Worm (Caenorhabditis elegans) whole organism, young adult: ENCODE data around the gene pqn-41.
A peak's percentile ranks its signal among the peaks of the same experiment; 100 is the strongest.

Experiments
- C17E4.6 ChIP-seq: fragments of 200-800 bp; sonication (Bioruptor generic); IDR thresholded peaks from 2 replicates; pipeline ENCODE4 v1.3.6; 2022; ENCODE audit warnings: missing genetic modification reagents, missing genetic modification characterization, missing compliant biosample characterization
- D2030.7 ChIP-seq: fragments of 200-800 bp; sonication (Bioruptor generic); IDR thresholded peaks from 2 replicates; pipeline ENCODE4 v1.3.6; 2022; ENCODE audit warnings: missing genetic modification reagents, missing genetic modification characterization, missing compliant biosample characterization
- F33H1.4 ChIP-seq: fragments of 200-800 bp; sonication (Bioruptor generic); IDR thresholded peaks from 2 replicates; pipeline ENCODE4 v1.3.6; 2022; ENCODE audit warnings: missing genetic modification reagents, missing genetic modification characterization, missing compliant biosample characterization
- F37B4.10 ChIP-seq: fragments of 200-800 bp; sonication (Bioruptor generic); IDR thresholded peaks from 2 replicates; pipeline ENCODE4 v1.3.6; 2022; ENCODE audit warnings: missing genetic modification characterization, missing compliant biosample characterization
- F39B2.1 ChIP-seq: fragments of 200-800 bp; sonication (Bioruptor generic); IDR thresholded peaks from 2 replicates; pipeline ENCODE4 v1.3.6; 2022; ENCODE audit warnings: missing genetic modification reagents, missing genetic modification characterization, missing compliant biosample characterization
- F57C9.4 ChIP-seq: sonication (generic microtip); optimal IDR thresholded peaks from 2 replicates; lab custom pipeline; 2017; ENCODE audit warnings: mild to moderate bottlenecking, missing genetic modification characterization, missing compliant biosample characterization
- K12H6.12 ChIP-seq: fragments of 200-800 bp; sonication (Bioruptor generic); optimal IDR thresholded peaks from 2 replicates; lab custom pipeline; 2018; ENCODE audit warnings: mild to moderate bottlenecking, missing genetic modification characterization, missing compliant biosample characterization
- T26A5.8 ChIP-seq: sonication (generic microtip); optimal IDR thresholded peaks from 2 replicates; lab custom pipeline; 2016; ENCODE audit warnings: missing genetic modification characterization, missing compliant biosample characterization
- Y56A3A.18 ChIP-seq: fragments of 200-800 bp; sonication (Bioruptor generic); IDR thresholded peaks from 2 replicates; pipeline ENCODE4 v1.3.6; 2022; ENCODE audit warnings: missing genetic modification reagents, missing genetic modification characterization, missing compliant biosample characterization
- athp-1 ChIP-seq: sonication (generic microtip); optimal IDR thresholded peaks from 2 replicates; lab custom pipeline; 2017; ENCODE audit warnings: mild to moderate bottlenecking, missing genetic modification characterization, missing compliant biosample characterization
- attf-3 ChIP-seq: fragments of 200-800 bp; sonication (Bioruptor generic); conservative IDR thresholded peaks from 2 replicates; pipeline ENCODE4 v1.3.6; 2022; ENCODE audit warnings: missing genetic modification reagents, missing genetic modification characterization, missing compliant biosample characterization
- ccch-3 ChIP-seq: fragments of 200-800 bp; sonication (Bioruptor generic); optimal IDR thresholded peaks from 2 replicates; lab custom pipeline; 2018; ENCODE audit warnings: mild to moderate bottlenecking, missing genetic modification characterization, missing compliant biosample characterization
- cebp-1 ChIP-seq, 2 experiments: fragments of 200-800 bp in 1 of 2; sonication (Bioruptor generic) in 1 of 2; sonication (generic microtip) in 1 of 2; IDR thresholded peaks in 1 of 2; optimal IDR thresholded peaks in 1 of 2; 2 replicates each; pipeline versions ENCODE4 v1.3.6 to Lab custom; 2017 to 2022; ENCODE audit warnings: missing compliant biosample characterization in 2 of 2, missing genetic modification characterization in 2 of 2, mild to moderate bottlenecking in 1 of 2, missing genetic modification reagents in 1 of 2, moderate library complexity in 1 of 2
- ceh-27 ChIP-seq: fragments of 200-800 bp; sonication (Bioruptor generic); optimal IDR thresholded peaks from 2 replicates; lab custom pipeline; 2018; ENCODE audit warnings: mild to moderate bottlenecking, missing genetic modification characterization, moderate library complexity, missing compliant biosample characterization
- ceh-58 ChIP-seq: fragments of 200-800 bp; sonication (Bioruptor generic); IDR thresholded peaks from 2 replicates; pipeline ENCODE4 v1.3.6; 2022; ENCODE audit warnings: missing genetic modification characterization, missing compliant biosample characterization
- dox-1 ChIP-seq: fragments of 200-800 bp; sonication (Bioruptor generic); IDR thresholded peaks from 2 replicates; pipeline ENCODE4 v1.3.6; 2022; ENCODE audit warnings: missing genetic modification reagents, missing genetic modification characterization, missing compliant biosample characterization
- ekl-4 ChIP-seq: fragments of 200-800 bp; sonication (Bioruptor generic); IDR thresholded peaks from 2 replicates; pipeline ENCODE4 v1.3.6; 2022; ENCODE audit warnings: missing genetic modification reagents, missing genetic modification characterization, missing compliant biosample characterization
- hlh-12 ChIP-seq: sonication (generic microtip); optimal IDR thresholded peaks from 2 replicates; lab custom pipeline; 2016; ENCODE audit warnings: missing genetic modification characterization, missing compliant biosample characterization
- hlh-26 ChIP-seq: fragments of 200-800 bp; sonication (Bioruptor generic); conservative IDR thresholded peaks from 2 replicates; pipeline ENCODE4 v1.3.6; 2022; ENCODE audit warnings: missing genetic modification reagents, missing genetic modification characterization, missing compliant biosample characterization
- let-526 ChIP-seq: fragments of 200-800 bp; sonication (Bioruptor generic); IDR thresholded peaks from 2 replicates; pipeline ENCODE4 v1.3.6; 2022; ENCODE audit warnings: missing genetic modification reagents, missing genetic modification characterization, missing compliant biosample characterization
- let-607 ChIP-seq, 2 experiments: fragments of 200-800 bp in 1 of 2; sonication (Bioruptor generic) in 1 of 2; sonication (generic microtip) in 1 of 2; optimal IDR thresholded peaks; 2 replicates each; lab custom pipeline; 2016 to 2018; ENCODE audit warnings: mild to moderate bottlenecking in 2 of 2, missing compliant biosample characterization in 2 of 2, missing genetic modification characterization in 2 of 2, moderate library complexity in 2 of 2, missing genotype in 1 of 2
- lin-26 ChIP-seq: fragments of 200-800 bp; sonication (Bioruptor generic); IDR thresholded peaks from 2 replicates; pipeline ENCODE4 v1.3.6; 2022; ENCODE audit warnings: missing genetic modification reagents, missing genetic modification characterization, missing compliant biosample characterization
- lin-54 ChIP-seq: fragments of 200-800 bp; sonication (Bioruptor generic); optimal IDR thresholded peaks from 2 replicates; lab custom pipeline; 2018; ENCODE audit warnings: mild to moderate bottlenecking, missing genetic modification characterization, missing compliant biosample characterization
- madf-8 ChIP-seq: fragments of 200-800 bp; sonication (Bioruptor generic); conservative IDR thresholded peaks from 2 replicates; pipeline ENCODE4 v1.3.6; 2022; ENCODE audit warnings: missing genetic modification reagents, missing genetic modification characterization, missing compliant biosample characterization
- nfya-1 ChIP-seq: sonication (generic microtip); optimal IDR thresholded peaks from 2 replicates; lab custom pipeline; 2017; ENCODE audit warnings: antibody characterized with exemption, missing compliant biosample characterization, missing genetic modification characterization, borderline replicate concordance; ENCODE audit not compliant: insufficient read depth
- nfyb-1 ChIP-seq: fragments of 200-800 bp; sonication (Bioruptor generic); IDR thresholded peaks from 2 replicates; pipeline ENCODE4 v1.3.6; 2022; ENCODE audit warnings: missing genetic modification reagents, missing genetic modification characterization, missing compliant biosample characterization
- nhr-120 ChIP-seq: fragments of 200-800 bp; sonication (Bioruptor generic); IDR thresholded peaks from 2 replicates; pipeline ENCODE4 v1.3.6; 2022; ENCODE audit warnings: missing genetic modification characterization, missing compliant biosample characterization
- nhr-27 ChIP-seq: fragments of 200-800 bp; sonication (Bioruptor generic); optimal IDR thresholded peaks from 2 replicates; lab custom pipeline; 2018; ENCODE audit warnings: mild to moderate bottlenecking, missing genetic modification characterization, moderate library complexity, missing compliant biosample characterization
- nhr-80 ChIP-seq: sonication (generic microtip); optimal IDR thresholded peaks from 2 replicates; lab custom pipeline; 2016; ENCODE audit warnings: missing genetic modification characterization, missing compliant biosample characterization
- nhr-90 ChIP-seq: sonication (generic microtip); optimal IDR thresholded peaks from 2 replicates; lab custom pipeline; 2016; ENCODE audit warnings: missing genotype, mild to moderate bottlenecking, missing genetic modification characterization, missing compliant biosample characterization
- pbrm-1 ChIP-seq: fragments of 200-800 bp; sonication (Bioruptor generic); IDR thresholded peaks from 2 replicates; pipeline ENCODE4 v1.3.6; 2022; ENCODE audit warnings: missing genetic modification reagents, missing genetic modification characterization, missing compliant biosample characterization
- pha-4 ChIP-seq: fragments of 150-350 bp; sonication (generic microtip); optimal IDR thresholded peaks from 2 replicates; lab custom pipeline; 2014; ENCODE audit warnings: missing biosample characterization, missing genetic modification reagents, missing genetic modification characterization
- rcor-1 ChIP-seq: fragments of 200-800 bp; sonication (Bioruptor generic); IDR thresholded peaks from 2 replicates; pipeline ENCODE4 v1.3.6; 2022; ENCODE audit warnings: missing genetic modification reagents, missing genetic modification characterization, missing compliant biosample characterization
- snpc-4 ChIP-seq, 5 experiments: fragments of 150-350 bp in 1 of 5; sonication (generic microtip) in 4 of 5; optimal IDR thresholded peaks; 2 replicates each; lab custom pipeline; 2014 to 2018; ENCODE audit warnings: missing genetic modification characterization in 5 of 5, missing biosample characterization in 3 of 5, antibody characterized with exemption in 2 of 5, mild to moderate bottlenecking in 2 of 5, missing compliant biosample characterization in 2 of 5, missing genotype in 2 of 5, moderate library complexity in 2 of 5, missing genetic modification reagents in 1 of 5
- somi-1 ChIP-seq: fragments of 200-800 bp; sonication (Bioruptor generic); optimal IDR thresholded peaks from 2 replicates; lab custom pipeline; 2018; ENCODE audit warnings: mild to moderate bottlenecking, missing genetic modification characterization, missing compliant biosample characterization
- tbp1 ChIP-seq: fragments of 200-800 bp; sonication (Bioruptor generic); optimal IDR thresholded peaks from 2 replicates; lab custom pipeline; 2018; ENCODE audit warnings: mild to moderate bottlenecking, missing genetic modification characterization, missing compliant biosample characterization
- tlf-1 ChIP-seq: fragments of 200-800 bp; sonication (Bioruptor generic); optimal IDR thresholded peaks from 2 replicates; lab custom pipeline; 2018; ENCODE audit warnings: mild to moderate bottlenecking, missing genetic modification characterization, missing compliant biosample characterization
- ztf-18 ChIP-seq: sonication (generic microtip); optimal IDR thresholded peaks from 2 replicates; lab custom pipeline; 2016; ENCODE audit warnings: missing genotype, mild to moderate bottlenecking, missing genetic modification characterization, missing compliant biosample characterization
- ztf-22 ChIP-seq: fragments of 200-800 bp; sonication (Bioruptor generic); optimal IDR thresholded peaks from 2 replicates; lab custom pipeline; 2018; ENCODE audit warnings: mild to moderate bottlenecking, missing genetic modification characterization, moderate library complexity, missing compliant biosample characterization
- ztf-25 ChIP-seq: fragments of 200-800 bp; sonication (Bioruptor generic); IDR thresholded peaks from 2 replicates; pipeline ENCODE4 v1.3.6; 2022; ENCODE audit warnings: missing genetic modification reagents, missing genetic modification characterization, missing compliant biosample characterization
- ztf-26 ChIP-seq: sonication (generic microtip); optimal IDR thresholded peaks from 2 replicates; lab custom pipeline; 2017; ENCODE audit warnings: missing genetic modification characterization, missing compliant biosample characterization
- ztf-28 ChIP-seq: fragments of 200-800 bp; sonication (Bioruptor generic); IDR thresholded peaks from 2 replicates; pipeline ENCODE4 v1.3.6; 2022; ENCODE audit warnings: missing genetic modification reagents, missing genetic modification characterization, missing compliant biosample characterization
- ztf-3 ChIP-seq: fragments of 200-800 bp; sonication (Bioruptor generic); optimal IDR thresholded peaks from 2 replicates; lab custom pipeline; 2018; ENCODE audit warnings: mild to moderate bottlenecking, missing genetic modification characterization, missing compliant biosample characterization

pqn-41 gene

DNA sequence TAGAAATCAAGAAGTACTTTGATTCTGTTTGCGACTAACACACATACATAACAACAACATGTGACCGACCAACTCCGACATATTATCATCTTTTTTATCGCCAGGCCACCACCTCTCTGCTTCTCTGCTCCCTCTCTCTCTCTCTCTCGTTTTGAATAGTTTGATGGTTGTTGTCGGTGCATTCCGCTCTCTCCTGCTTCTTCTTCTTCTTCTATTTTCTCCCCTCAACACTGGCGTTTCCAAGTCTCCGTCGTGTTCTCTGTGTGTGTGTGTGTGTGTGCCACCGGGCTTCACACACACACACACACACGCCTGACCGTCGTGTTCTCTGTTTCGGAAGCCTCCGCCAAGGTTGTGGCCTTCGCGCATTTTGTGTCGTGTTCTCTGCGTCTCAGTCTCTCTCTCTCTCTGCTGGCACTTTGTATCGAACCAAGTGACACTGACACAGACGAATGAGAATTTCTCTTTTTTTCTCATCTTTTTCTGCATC lies 19.3 kb downstream of the pqn-41 start (continued):
- TF ChIP-seq nfya-1 (tag; lab: Kevin White, UChicago), result no peak
- peak; percentile 62 for TF ChIP-seq tbp1
- TF ChIP-seq nfyb-1 (GFP tag; lab: Robert Waterston, UW), result peak; percentile 94
- no peak for TF ChIP-seq madf-8 (GFP tag; lab: Robert Waterston, UW)
- TF ChIP-seq let-607 (tag; optimal IDR thresholded peaks at IDR 0.05; lab: Kevin White, UChicago), result peak; percentile 69 to 89
- TF ChIP-seq pbrm-1 (GFP tag; lab: Robert Waterston, UW), result peak; percentile 75
- TF ChIP-seq rcor-1 (GFP tag; lab: Robert Waterston, UW), result peak; percentile 28; the same call in 1 of the 2 replicates
- peak; percentile 97 for TF ChIP-seq ztf-26
- peak; percentile 100 for TF ChIP-seq nhr-80
- peak; percentile 91 for TF ChIP-seq tlf-1
- no peak for TF ChIP-seq C17E4.6 (GFP tag; lab: Robert Waterston, UW)
- peak; percentile 99 for TF ChIP-seq ztf-22 (GFP tag; lab: Kevin White, UChicago)
- TF ChIP-seq pha-4, result peak; percentile 88
- TF ChIP-seq ztf-18 (tag; lab: Kevin White, UChicago), result peak; percentile 61
- no peak; the same call in 1 of the 2 replicates for TF ChIP-seq cebp-1 (GFP tag; IDR thresholded peaks at IDR 0.05; lab: Robert Waterston, UW)
- peak; percentile 95 for TF ChIP-seq cebp-1 (tag; optimal IDR thresholded peaks at IDR 0.05; lab: Kevin White, UChicago)
- TF ChIP-seq lin-26 (GFP tag; lab: Robert Waterston, UW), result 0 out of 2 replicates have a peak, but pooled peaks have one; percentile 77
- TF ChIP-seq F37B4.10 (GFP tag; lab: Robert Waterston, UW), result 0 out of 2 replicates have a peak, but pooled peaks have one; percentile 76
- TF ChIP-seq ccch-3 (GFP tag; lab: Kevin White, UChicago), result no peak
- TF ChIP-seq dox-1, result peak; percentile 86
- peak; percentile 62 for TF ChIP-seq snpc-4 (GFP tag; optimal IDR thresholded peaks at IDR 0.05; lab: Kevin White, UChicago)
- peak; percentile 13 to 77 (median 69) for TF ChIP-seq snpc-4 (tag; optimal IDR thresholded peaks at IDR 0.05; lab: Kevin White, UChicago)

DNA sequence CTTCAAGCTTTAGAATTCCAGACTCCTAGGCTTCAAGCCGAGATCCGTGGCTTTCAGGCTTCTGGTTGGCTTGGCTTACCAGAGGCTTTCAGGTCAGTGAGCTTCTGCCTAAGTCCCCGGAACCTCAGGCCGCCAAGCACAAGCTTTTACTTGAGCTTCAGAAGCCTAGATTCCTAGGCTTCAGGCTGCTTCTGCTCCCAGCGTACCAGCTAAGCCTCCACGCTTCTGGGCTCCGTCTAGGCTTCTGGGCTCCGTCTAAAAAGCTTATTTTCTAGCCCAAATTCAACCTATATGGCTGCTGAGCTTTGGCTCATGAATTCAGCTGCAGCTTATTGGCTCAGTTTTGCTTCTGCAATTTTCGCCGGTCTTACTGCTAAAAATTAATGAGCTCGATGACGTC lies 20.0 kb downstream of the pqn-41 start:
- TF ChIP-seq nhr-90 (tag; lab: Kevin White, UChicago) (no peak), nhr-120 (GFP tag; lab: Robert Waterston, UW) (no peak), athp-1 (tag; lab: Kevin White, UChicago) (no peak), K12H6.12 (no peak), let-526 (GFP tag; lab: Robert Waterston, UW) (no peak), rcor-1 (GFP tag; lab: Robert Waterston, UW) (no peak)

DNA sequence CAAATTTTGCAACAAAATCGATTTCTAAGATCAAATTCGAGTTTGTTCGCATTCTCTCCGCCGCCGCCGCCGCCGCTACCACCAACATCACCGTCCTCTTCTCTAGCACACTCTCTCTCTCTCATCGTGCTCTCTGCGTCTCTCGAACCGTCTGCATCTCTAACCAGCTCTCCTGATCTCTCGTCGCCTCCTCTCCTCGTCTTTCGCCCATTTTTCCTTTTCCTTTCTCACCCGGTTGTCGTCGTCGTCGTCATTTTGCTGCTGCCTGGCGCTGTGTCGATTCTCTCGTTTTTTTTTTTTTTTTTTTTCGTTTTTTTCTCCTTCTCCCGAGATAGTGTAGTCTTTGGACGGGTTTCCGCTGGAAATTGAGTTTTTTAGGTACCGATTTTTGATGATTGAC lies 20.7 kb downstream of the pqn-41 start:
- TF ChIP-seq rcor-1 (GFP tag; lab: Robert Waterston, UW) (peak; percentile 57), F57C9.4 (tag; lab: Kevin White, UChicago) (no peak), F33H1.4 (GFP tag; lab: Robert Waterston, UW) (no peak), snpc-4 (GFP tag; optimal IDR thresholded peaks at IDR 0.05; lab: Kevin White, UChicago) (no peak), snpc-4 (tag; optimal IDR thresholded peaks at IDR 0.05; lab: Kevin White, UChicago) (peak in 2 of 4 experiments; percentile 54 to 58), ceh-27 (GFP tag; lab: Kevin White, UChicago) (peak; percentile 69), nhr-27 (no peak), pbrm-1 (GFP tag; lab: Robert Waterston, UW) (peak; percentile 68), ztf-25 (no peak), Y56A3A.18 (GFP tag; lab: Robert Waterston, UW) (0 out of 2 replicates have a peak, but pooled peaks have one; percentile 21), ztf-22 (GFP tag; lab: Kevin White, UChicago) (peak; percentile 89), lin-54 (GFP tag; lab: Kevin White, UChicago) (peak; percentile 41), F39B2.1 (GFP tag; lab: Robert Waterston, UW) (no peak), attf-3 (0 out of 2 replicates have a peak, but pooled peaks have one; percentile 33), somi-1 (GFP tag; lab: Kevin White, UChicago) (peak; percentile 95), ceh-58 (GFP tag; lab: Robert Waterston, UW) (no peak), ekl-4 (peak; percentile 54; the same call in 1 of the 2 replicates), ztf-26 (peak; percentile 71), T26A5.8 (no peak), ztf-3 (peak; percentile 72), let-607 (tag; optimal IDR thresholded peaks at IDR 0.05; lab: Kevin White, UChicago) (peak in 1 of 2 experiments; percentile 41), hlh-26 (GFP tag; lab: Robert Waterston, UW) (no peak), ztf-28 (GFP tag; lab: Robert Waterston, UW) (no peak), D2030.7 (GFP tag; lab: Robert Waterston, UW) (no peak), hlh-12 (tag; lab: Kevin White, UChicago) (no peak)
